Worm (Caenorhabditis elegans): ENCODE measurements around the gene ZC132.11.

Gene ZC132.11

ce11 chrV:4304240-4304639 lies 5.8 kb upstream of the ZC132.11 start:
- no peak for TF ChIP-seq rnt-1 (tag; optimal IDR thresholded peaks at IDR 0.05)
- no peak for TF ChIP-seq pqm-1 (tag; optimal IDR thresholded peaks at IDR 0.05)
- TF ChIP-seq pax-3 (tag; optimal IDR thresholded peaks at IDR 0.05), result no peak
- TF ChIP-seq jun-1 (tag; optimal IDR thresholded peaks at IDR 0.05), result no peak
- TF ChIP-seq mef-2 (tag; optimal IDR thresholded peaks at IDR 0.05), result no peak
- TF ChIP-seq nhr-85 (tag), result no peak
- TF ChIP-seq lsy-2 (tag; optimal IDR thresholded peaks at IDR 0.05), result no peak
- TF ChIP-seq lin-35 (GFP tag; optimal IDR thresholded peaks at IDR 0.05), result no peak
- TF ChIP-seq egl-27 (tag; optimal IDR thresholded peaks at IDR 0.05), result no peak
- no peak for TF ChIP-seq skn-1 (tag; optimal IDR thresholded peaks at IDR 0.05)
- no peak for TF ChIP-seq tlp-1 (tag; optimal IDR thresholded peaks at IDR 0.05)

ce11 chrV:4303793-4304192 lies 5.3 kb upstream of the ZC132.11 start:
- TF ChIP-seq tbx-2 (tag; optimal IDR thresholded peaks at IDR 0.05) (no peak), lsy-2 (tag; optimal IDR thresholded peaks at IDR 0.05) (no peak), sox-4 (tag; optimal IDR thresholded peaks at IDR 0.05) (no peak), elt-3 (tag; optimal IDR thresholded peaks at IDR 0.05) (no peak), nhr-28 (tag; optimal IDR thresholded peaks at IDR 0.05) (no peak), ama-1 (optimal IDR thresholded peaks at IDR 0.05) (no peak), fkh-8 (tag; optimal IDR thresholded peaks at IDR 0.05) (no peak), jun-1 (tag; optimal IDR thresholded peaks at IDR 0.05) (no peak), nhr-84 (tag; optimal IDR thresholded peaks at IDR 0.05) (no peak), lin-13 (GFP tag; optimal IDR thresholded peaks at IDR 0.05) (no peak), nhr-20 (tag; optimal IDR thresholded peaks at IDR 0.05) (no peak)

DNA sequence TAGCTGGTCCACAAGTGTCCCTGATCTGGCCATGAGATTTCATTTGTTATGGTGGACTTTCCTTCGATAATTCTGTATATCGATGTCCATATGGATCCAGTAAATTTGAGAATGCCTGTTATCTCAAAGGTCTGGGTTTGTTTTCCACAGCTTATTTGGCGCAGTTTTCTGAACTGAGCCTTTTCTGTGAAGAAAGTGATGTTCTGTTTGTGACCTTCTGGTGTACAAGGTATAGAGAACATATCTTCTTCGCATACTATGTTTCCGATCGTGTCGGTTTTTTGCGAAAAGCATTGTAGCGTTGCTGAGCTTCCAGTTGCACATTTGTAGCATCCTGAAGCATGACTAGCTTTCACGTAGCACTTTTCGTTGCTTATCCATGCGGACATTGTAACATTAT lies 4.4 kb upstream of the ZC132.11 start:
- TF ChIP-seq aly-2 (tag; optimal IDR thresholded peaks at IDR 0.05) (no peak), elt-3 (tag; optimal IDR thresholded peaks at IDR 0.05) (no peak), pqm-1 (tag; optimal IDR thresholded peaks at IDR 0.05) (no peak), nhr-47 (tag; optimal IDR thresholded peaks at IDR 0.05) (no peak), nhr-85 (tag) (no peak), lin-35 (GFP tag; optimal IDR thresholded peaks at IDR 0.05) (no peak), hlh-4 (tag; optimal IDR thresholded peaks at IDR 0.05) (no peak), sptf-1 (tag; optimal IDR thresholded peaks at IDR 0.05) (no peak), hlh-17 (GFP tag; optimal IDR thresholded peaks at IDR 0.05; ENCODE audit: borderline replicate concordance) (no peak), xbp-1 (tag; optimal IDR thresholded peaks at IDR 0.05) (no peak), zag-1 (tag; optimal IDR thresholded peaks at IDR 0.05) (no peak), sox-4 (tag; optimal IDR thresholded peaks at IDR 0.05) (no peak), hpl-2 (GFP tag; optimal IDR thresholded peaks at IDR 0.05) (no peak), rnt-1 (tag; optimal IDR thresholded peaks at IDR 0.05) (no peak)

- TF ChIP-seq ces-1 (GFP tag; optimal IDR thresholded peaks at IDR 0.05) (no peak), lsy-2 (tag; optimal IDR thresholded peaks at IDR 0.05) (no peak), unc-30 (tag; optimal IDR thresholded peaks at IDR 0.05) (no peak), blmp-1 (tag; optimal IDR thresholded peaks at IDR 0.05) (no peak), xbp-1 (tag; optimal IDR thresholded peaks at IDR 0.05) (no peak), tbx-2 (tag; optimal IDR thresholded peaks at IDR 0.05) (no peak), F16B12.6 (tag; optimal IDR thresholded peaks at IDR 0.05) (no peak), snpc-4 (tag; optimal IDR thresholded peaks at IDR 0.05) (no peak)
Observed at ce11 chrV:4299741-4300140, 1.3 kb upstream of the ZC132.11 start, which contains the start of gene ZC132.3. Gene ZC132.3, minus strand, starts transcription at chrV:4299841.

ce11 chrV:4295920-4296319 lies 2.6 kb downstream of the ZC132.11 start, which contains the start of gene F47D2.11:
Gene F47D2.11, minus strand, starts transcription at chrV:4296020.
- TF ChIP-seq C16A3.4 (tag; optimal IDR thresholded peaks at IDR 0.05) (no peak), swsn-7 (tag; optimal IDR thresholded peaks at IDR 0.05) (no peak), Y116A8C.19 (tag; optimal IDR thresholded peaks at IDR 0.05; ENCODE audit: borderline replicate concordance) (no peak), nhr-84 (tag; optimal IDR thresholded peaks at IDR 0.05) (no peak), skn-1 (tag; optimal IDR thresholded peaks at IDR 0.05) (no peak), zip-4 (GFP tag; optimal IDR thresholded peaks at IDR 0.05) (no peak), mab-9 (GFP tag; IDR thresholded peaks at IDR 0.05) (no peak), mdl-1 (tag; optimal IDR thresholded peaks at IDR 0.05) (no peak), dsc-1 (tag; optimal IDR thresholded peaks at IDR 0.05) (no peak), unc-62 (GFP tag; optimal IDR thresholded peaks at IDR 0.05) (no peak), efl-3 (GFP tag; optimal IDR thresholded peaks at IDR 0.05) (no peak), alr-1 (tag; optimal IDR thresholded peaks at IDR 0.05; ENCODE audit: borderline replicate concordance) (no peak), nhr-11 (tag; optimal IDR thresholded peaks at IDR 0.05) (no peak), nhr-12 (tag; optimal IDR thresholded peaks at IDR 0.05) (no peak), egl-27 (tag; optimal IDR thresholded peaks at IDR 0.05) (no peak), lin-14 (GFP tag; optimal IDR thresholded peaks at IDR 0.05) (no peak)

Data from whole organism, L1 larva.